Fruit fly (Drosophila melanogaster) whole organism, wandering third instar larva: ENCODE results near the gene CG31643.
A peak's percentile ranks its signal among the peaks of the same experiment; 100 is the strongest.

Experiments used
- CG9705 ChIP-seq: fragments of 200-800 bp; sonication (Bioruptor generic); optimal IDR thresholded peaks from 2 replicates; lab custom pipeline; 2018; ENCODE audit warnings: missing biosample characterization, mild to moderate bottlenecking, missing genetic modification characterization
- Dfd ChIP-seq: fragments of >200 bp; optimal IDR thresholded peaks from 2 replicates; lab custom pipeline; 2017; ENCODE audit warnings: missing biosample characterization, missing genetic modification characterization
- Hr78 ChIP-seq: fragments of >200 bp; optimal IDR thresholded peaks from 2 replicates; lab custom pipeline; 2017; ENCODE audit warnings: missing biosample characterization, missing genetic modification characterization
- brk ChIP-seq: fragments of 200-800 bp; sonication (Bioruptor generic); optimal IDR thresholded peaks from 2 replicates; lab custom pipeline; 2016; ENCODE audit warnings: missing biosample characterization, mild to moderate bottlenecking, missing genetic modification characterization
- dl ChIP-seq, 2 experiments: fragments of 175-275, 200-275 bp in 1 of 2; fragments of 200-275 bp in 1 of 2; sonication (Bioruptor generic); optimal IDR thresholded peaks; lab custom pipeline; 2018; ENCODE audit warnings: mild to moderate bottlenecking in 2 of 2, missing biosample characterization in 2 of 2, missing genetic modification characterization in 2 of 2, moderate library complexity in 2 of 2; ENCODE audit not compliant: partially characterized antibody in 2 of 2, insufficient read depth in 1 of 2
- fru ChIP-seq: fragments of 200-800 bp; sonication (Bioruptor generic); optimal IDR thresholded peaks from 3 replicates; lab custom pipeline; 2016; ENCODE audit warnings: missing biosample characterization, mild to moderate bottlenecking, missing genetic modification characterization
- sage ChIP-seq: fragments of 200-800 bp; sonication (Bioruptor generic); optimal IDR thresholded peaks from 2 replicates; lab custom pipeline; 2016; ENCODE audit warnings: missing biosample characterization, mild to moderate bottlenecking, missing genetic modification characterization
- sv ChIP-seq: fragments of 200-800 bp; sonication (Bioruptor generic); optimal IDR thresholded peaks from 3 replicates; lab custom pipeline; 2016; ENCODE audit warnings: missing biosample characterization, missing genetic modification characterization
- usp ChIP-seq: fragments of >200 bp; optimal IDR thresholded peaks from 2 replicates; lab custom pipeline; 2017; ENCODE audit warnings: missing biosample characterization, missing genetic modification characterization
- woc ChIP-seq: sonication (Bioruptor generic); optimal IDR thresholded peaks from 2 replicates; lab custom pipeline; 2016; ENCODE audit warnings: missing biosample characterization, mild to moderate bottlenecking, missing genetic modification characterization

dm6 chr2L:6037830-6038229, at the start of gene CG31643, which contains the start of gene CG9117:
- no peak for TF ChIP-seq Hr78 (GFP tag; lab: Kevin White, UChicago)
- no peak for TF ChIP-seq Dfd (GFP tag; lab: Kevin White, UChicago)
- TF ChIP-seq brk = no peak
- TF ChIP-seq woc = no peak
- TF ChIP-seq sage (GFP tag; lab: Kevin White, UChicago) = no peak
- peak; percentile 48 for TF ChIP-seq sv (GFP tag; lab: Kevin White, UChicago)
- no peak for TF ChIP-seq fru (GFP tag; lab: Kevin White, UChicago)
- TF ChIP-seq usp (GFP tag; lab: Kevin White, UChicago) = no peak
- peak; percentile 36 for TF ChIP-seq CG9705
- no peak for TF ChIP-seq dl (GFP tag; optimal IDR thresholded peaks at IDR 0.05; lab: Kevin White, UChicago; ENCODE audit: insufficient read depth in 1 of 2, partially characterized antibody in 2 of 2)
